Worm (Caenorhabditis elegans) whole organism, midembryonic: ENCODE results near the gene comt-5.

Experiments used
- T22C8.4 ChIP-seq: fragments of 200-800 bp; sonication (Bioruptor generic); IDR thresholded peaks from 2 replicates; pipeline ENCODE4 v1.3.6; 2022; ENCODE audit warnings: missing genetic modification characterization, missing compliant biosample characterization
- cog-1 ChIP-seq: sonication (generic microtip); optimal IDR thresholded peaks from 2 replicates; lab custom pipeline; 2016; ENCODE audit warnings: missing genetic modification characterization, missing compliant biosample characterization
- med-1 ChIP-seq: sonication (generic microtip); optimal IDR thresholded peaks from 2 replicates; lab custom pipeline; 2017; ENCODE audit warnings: missing genetic modification characterization, mild to moderate bottlenecking, missing compliant biosample characterization, antibody characterized with exemption, missing genetic modification reagents; ENCODE audit not compliant: insufficient read depth
- tab-1 ChIP-seq: fragments of 200-800 bp; sonication (Bioruptor generic); IDR thresholded peaks from 2 replicates; pipeline ENCODE4 v1.3.6; 2022; ENCODE audit warnings: missing genetic modification characterization, missing compliant biosample characterization

DNA sequence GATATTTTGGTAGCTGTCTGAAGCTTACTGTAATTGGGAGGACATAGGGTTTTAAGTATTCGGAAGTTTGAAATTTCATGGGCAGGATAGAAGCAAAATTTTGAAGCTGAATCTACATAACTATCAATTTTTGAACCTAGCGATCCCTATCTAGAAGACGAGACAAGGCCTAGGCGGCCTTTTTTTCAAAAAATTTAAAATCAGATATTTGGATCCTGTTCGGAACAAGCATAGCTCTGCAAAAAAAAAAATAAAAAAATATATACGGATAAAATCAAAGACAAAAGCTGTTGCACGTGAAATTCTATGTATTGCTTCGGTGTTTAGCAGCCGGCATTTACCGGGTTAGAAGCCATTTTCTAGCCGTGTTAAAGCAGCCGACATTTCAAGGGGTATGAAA, 41.8 kb upstream of the comt-5 start, which contains the start of gene F36F12.2:
- TF ChIP-seq cog-1 (tag; lab: Kevin White, UChicago) (no peak), T22C8.4 (GFP tag; lab: Robert Waterston, UW) (no peak), med-1 (GFP tag; lab: Kevin White, UChicago) (no peak), tab-1 (GFP tag; lab: Robert Waterston, UW) (no peak)
